Fruit fly (Drosophila melanogaster) whole organism: ENCODE measurements around the gene CG43060.

Experiments used
- CG8478 ChIP-seq: fragments of >200 bp; optimal IDR thresholded peaks from 2 replicates; lab custom pipeline; 2018; ENCODE audit warnings: inconsistent platforms
- Dll ChIP-seq: fragments of >200 bp; optimal IDR thresholded peaks from 2 replicates; lab custom pipeline; 2017
- EcR ChIP-seq, 2 experiments: fragments of >200 bp; optimal IDR thresholded peaks; 2 replicates each; lab custom pipeline; 2017; ENCODE audit warnings: missing biosample characterization in 2 of 2, missing genetic modification characterization in 2 of 2, missing genetic modification reagents in 2 of 2
- pan ChIP-seq: fragments of >200 bp; optimal IDR thresholded peaks from 2 replicates; lab custom pipeline; 2017
- psq ChIP-seq: fragments of >200 bp; optimal IDR thresholded peaks from 2 replicates; lab custom pipeline; 2017
- usp ChIP-seq: fragments of >200 bp; optimal IDR thresholded peaks from 2 replicates; lab custom pipeline; 2017; ENCODE audit warnings: missing biosample characterization, missing genetic modification characterization, mixed read lengths

DNA sequence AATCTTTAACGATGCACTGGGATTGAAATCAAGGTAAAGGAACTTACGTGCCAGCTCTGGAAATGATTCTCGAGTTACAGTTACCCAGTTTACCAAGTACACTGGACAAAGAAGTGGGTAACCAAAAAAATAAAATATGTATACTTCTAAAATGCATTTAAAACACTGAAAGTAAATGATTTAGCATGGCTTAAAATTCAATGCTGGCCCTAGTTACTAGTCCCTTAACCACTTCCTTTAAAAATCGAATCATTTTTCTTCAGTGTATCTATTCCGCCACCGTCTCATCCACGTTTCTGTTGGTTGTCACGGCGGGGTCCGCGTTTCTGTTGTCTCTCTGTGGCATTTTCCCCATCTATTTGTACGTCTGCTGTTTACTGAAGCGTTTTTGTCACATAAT, 31.6 kb downstream of the CG43060 start:
- TF ChIP-seq usp (GFP tag; lab: Kevin White, UChicago) (no peak), psq (lab: Kevin White, UChicago) (no peak), EcR (GFP tag; optimal IDR thresholded peaks at IDR 0.05; lab: Kevin White, UChicago) (no peak), Dll (lab: Kevin White, UChicago) (no peak), CG8478 (lab: Kevin White, UChicago) (no peak), pan (lab: Kevin White, UChicago) (no peak)
